Worm (Caenorhabditis elegans): ENCODE measurements around the gene srlf-12.

- TF ChIP-seq unc-62 (GFP tag; optimal IDR thresholded peaks at IDR 0.05): no peak
- no peak for TF ChIP-seq nhr-11 (tag; optimal IDR thresholded peaks at IDR 0.05)
- no peak for TF ChIP-seq lin-39 (tag; optimal IDR thresholded peaks at IDR 0.05)
- no peak for TF ChIP-seq lsy-2 (tag; optimal IDR thresholded peaks at IDR 0.05)
- no peak for TF ChIP-seq R02D3.7 (tag; optimal IDR thresholded peaks at IDR 0.05)
- TF ChIP-seq nhr-25 (tag; optimal IDR thresholded peaks at IDR 0.05): peak; percentile 25
- no peak for TF ChIP-seq lin-13 (GFP tag; optimal IDR thresholded peaks at IDR 0.05)
- no peak for TF ChIP-seq skn-1 (tag; optimal IDR thresholded peaks at IDR 0.05)
- no peak for TF ChIP-seq nhr-10 (tag; optimal IDR thresholded peaks at IDR 0.05)
These were observed 36.8 kb downstream of the srlf-12 start, which contains the start of gene T11G6.3 for ce11 chrIV:10855049-10855448.

Measured in whole organism, L2 larva.